Fruit fly (Drosophila melanogaster): ENCODE data around the gene UQCR-6.4L.
"Not testable (repeated sequence)": the region's sequence is repeated elsewhere in the genome, so short reads cannot be mapped to it uniquely, and the experiment has no call there.

The UQCR-6.4L gene

dm6 chr3L:16571739-16572063 is 5.2 kb downstream of the UQCR-6.4L start:
- no peak for TF ChIP-seq usp (GFP tag; optimal IDR thresholded peaks at IDR 0.05)
- TF ChIP-seq CG8478 (optimal IDR thresholded peaks at IDR 0.05): no peak
- no peak for TF ChIP-seq pan (optimal IDR thresholded peaks at IDR 0.05)
- TF ChIP-seq psq (optimal IDR thresholded peaks at IDR 0.05): no peak
- TF ChIP-seq Dll (optimal IDR thresholded peaks at IDR 0.05): no peak
- TF ChIP-seq EcR (GFP tag; optimal IDR thresholded peaks at IDR 0.05): no peak

dm6 chr3L:16572208-16572607 is 5.7 kb downstream of the UQCR-6.4L start:
- TF ChIP-seq EcR (GFP tag; optimal IDR thresholded peaks at IDR 0.05) (no peak), psq (optimal IDR thresholded peaks at IDR 0.05) (no peak), usp (GFP tag; optimal IDR thresholded peaks at IDR 0.05) (no peak), Dll (optimal IDR thresholded peaks at IDR 0.05) (no peak), pan (optimal IDR thresholded peaks at IDR 0.05) (no peak)

dm6 chr3L:16573234-16573633 is 6.7 kb downstream of the UQCR-6.4L start, which contains the start of gene Mipp1:
Mipp1 (minus strand) TSS chr3L:16573334.
- not testable (repeated sequence) for TF ChIP-seq Dll, pan, CG8478 (optimal IDR thresholded peaks at IDR 0.05)

dm6 chr3L:16574307-16574946 is 7.9 kb downstream of the UQCR-6.4L start, which contains the start of gene mbf1:
mbf1 (plus strand) TSS chr3L:16574436.
- TF ChIP-seq pan (optimal IDR thresholded peaks at IDR 0.05) (no peak), Dll (optimal IDR thresholded peaks at IDR 0.05) (no peak), EcR (GFP tag; optimal IDR thresholded peaks at IDR 0.05) (no peak), usp (GFP tag; optimal IDR thresholded peaks at IDR 0.05) (no peak), psq (optimal IDR thresholded peaks at IDR 0.05) (no peak), CG8478 (optimal IDR thresholded peaks at IDR 0.05) (no peak)

- TF ChIP-seq pan (optimal IDR thresholded peaks at IDR 0.05) (no peak), EcR (GFP tag; optimal IDR thresholded peaks at IDR 0.05) (no peak), usp (GFP tag; optimal IDR thresholded peaks at IDR 0.05) (no peak), CG8478 (optimal IDR thresholded peaks at IDR 0.05) (no peak), psq (optimal IDR thresholded peaks at IDR 0.05) (no peak), Dll (optimal IDR thresholded peaks at IDR 0.05) (no peak)
These were observed 13.5 kb downstream of the UQCR-6.4L start, which contains the start of gene nxf2 for dm6 chr3L:16580049-16580448. nxf2 (minus strand) TSS chr3L:16580306.

dm6 chr3L:16581201-16581705 is 14.7 kb downstream of the UQCR-6.4L start, which contains the start of gene Smn:
Smn (minus strand) TSS chr3L:16581547.
- no peak for TF ChIP-seq Dll (optimal IDR thresholded peaks at IDR 0.05)

- no peak for TF ChIP-seq EcR (GFP tag; optimal IDR thresholded peaks at IDR 0.05)
- TF ChIP-seq CG8478 (optimal IDR thresholded peaks at IDR 0.05): no peak
- TF ChIP-seq pan (optimal IDR thresholded peaks at IDR 0.05): no peak
- TF ChIP-seq Dll (optimal IDR thresholded peaks at IDR 0.05): no peak
These were observed 16.2 kb downstream of the UQCR-6.4L start, which contains the start of gene Rpn12 for dm6 chr3L:16582678-16583315. Rpn12 (plus strand) TSS chr3L:16583028.

dm6 chr3L:16584074-16584578 is 17.6 kb downstream of the UQCR-6.4L start, which contains the start of gene UQCR-C2:
UQCR-C2 (plus strand) TSS chr3L:16584124.
- no peak for TF ChIP-seq CG8478 (optimal IDR thresholded peaks at IDR 0.05)
- no peak for TF ChIP-seq pan (optimal IDR thresholded peaks at IDR 0.05)
- no peak for TF ChIP-seq Dll (optimal IDR thresholded peaks at IDR 0.05)
- TF ChIP-seq usp (GFP tag; optimal IDR thresholded peaks at IDR 0.05): no peak
- TF ChIP-seq EcR (GFP tag; optimal IDR thresholded peaks at IDR 0.05): no peak
- TF ChIP-seq psq (optimal IDR thresholded peaks at IDR 0.05): no peak

- no peak for TF ChIP-seq CG8478 (optimal IDR thresholded peaks at IDR 0.05)
- TF ChIP-seq pan (optimal IDR thresholded peaks at IDR 0.05): no peak
- TF ChIP-seq EcR (GFP tag; optimal IDR thresholded peaks at IDR 0.05): no peak
- TF ChIP-seq psq (optimal IDR thresholded peaks at IDR 0.05): no peak
These were observed 20.4 kb downstream of the UQCR-6.4L start, which contains the start of the genes Syx8 and CG32163 for dm6 chr3L:16586989-16587388. Syx8 (minus strand) TSS chr3L:16587057. CG32163 (plus strand) TSS chr3L:16587157.

- TF ChIP-seq CG8478 (optimal IDR thresholded peaks at IDR 0.05) (no peak), EcR (GFP tag; optimal IDR thresholded peaks at IDR 0.05) (no peak), psq (optimal IDR thresholded peaks at IDR 0.05) (no peak)
These were observed 21.6 kb downstream of the UQCR-6.4L start for dm6 chr3L:16587994-16588622.

dm6 chr3L:16590860-16591259 is 24.3 kb downstream of the UQCR-6.4L start, which contains the start of gene tra:
tra (minus strand) TSS chr3L:16591050.
- TF ChIP-seq pan (optimal IDR thresholded peaks at IDR 0.05): no peak
- TF ChIP-seq EcR (GFP tag; optimal IDR thresholded peaks at IDR 0.05): no peak
- no peak for TF ChIP-seq usp (GFP tag; optimal IDR thresholded peaks at IDR 0.05)
- TF ChIP-seq Dll (optimal IDR thresholded peaks at IDR 0.05): no peak
- no peak for TF ChIP-seq CG8478 (optimal IDR thresholded peaks at IDR 0.05)
- no peak for TF ChIP-seq psq (optimal IDR thresholded peaks at IDR 0.05)

dm6 chr3L:16594922-16595518 is 28.5 kb downstream of the UQCR-6.4L start, which contains the start of the genes spd-2 and Apl:
spd-2 (minus strand) TSS chr3L:16595014.
Apl (plus strand) TSS chr3L:16595181.
- TF ChIP-seq EcR (GFP tag; optimal IDR thresholded peaks at IDR 0.05) (no peak), usp (GFP tag; optimal IDR thresholded peaks at IDR 0.05) (no peak), psq (optimal IDR thresholded peaks at IDR 0.05) (no peak), pan (optimal IDR thresholded peaks at IDR 0.05) (no peak), CG8478 (optimal IDR thresholded peaks at IDR 0.05) (no peak), Dll (optimal IDR thresholded peaks at IDR 0.05) (no peak)

Measured in whole organism.